Worm (Caenorhabditis elegans): ENCODE measurements around the gene ampd-1.

ampd-1 gene

DNA sequence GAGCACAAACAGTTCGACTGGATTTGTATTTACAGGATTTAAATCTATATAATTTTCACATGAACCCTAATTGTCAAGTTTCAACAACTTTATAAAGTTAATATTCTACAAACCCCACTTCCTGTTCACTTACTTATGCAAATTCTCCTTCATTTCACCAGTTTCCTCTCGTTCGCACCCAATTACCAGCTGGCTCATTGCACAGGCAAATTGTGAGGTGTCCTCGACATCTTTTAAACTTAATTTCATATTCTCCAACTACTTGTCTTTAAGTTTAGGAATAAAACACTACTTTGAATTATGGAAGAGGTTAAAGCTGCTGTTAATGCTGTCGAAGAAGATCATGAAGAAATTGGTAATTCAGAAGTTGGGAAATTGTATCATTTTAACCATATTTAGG, 30.7 kb upstream of the ampd-1 start, which contains the start of gene C27D6.1:
Gene C27D6.1 (plus strand): TSS at position 301 of the 400 bp plus-strand sequence.
- TF ChIP-seq klf-2 (GFP tag; conservative IDR thresholded peaks at IDR 0.05): no peak
- TF ChIP-seq ztf-29 (GFP tag; IDR thresholded peaks at IDR 0.05): no peak
- no peak for TF ChIP-seq flt-1 (GFP tag; IDR thresholded peaks at IDR 0.05)
- TF ChIP-seq ztf-23 (GFP tag; IDR thresholded peaks at IDR 0.05): no peak
- no peak for TF ChIP-seq tab-1 (GFP tag; IDR thresholded peaks at IDR 0.05)
- TF ChIP-seq T22C8.4 (GFP tag; IDR thresholded peaks at IDR 0.05): no peak
- no peak for TF ChIP-seq ref-1 (GFP tag; conservative IDR thresholded peaks at IDR 0.05)
- TF ChIP-seq med-1 (GFP tag; optimal IDR thresholded peaks at IDR 0.05; ENCODE audit: insufficient read depth): no peak
- TF ChIP-seq cog-1 (tag; optimal IDR thresholded peaks at IDR 0.05): no peak

DNA sequence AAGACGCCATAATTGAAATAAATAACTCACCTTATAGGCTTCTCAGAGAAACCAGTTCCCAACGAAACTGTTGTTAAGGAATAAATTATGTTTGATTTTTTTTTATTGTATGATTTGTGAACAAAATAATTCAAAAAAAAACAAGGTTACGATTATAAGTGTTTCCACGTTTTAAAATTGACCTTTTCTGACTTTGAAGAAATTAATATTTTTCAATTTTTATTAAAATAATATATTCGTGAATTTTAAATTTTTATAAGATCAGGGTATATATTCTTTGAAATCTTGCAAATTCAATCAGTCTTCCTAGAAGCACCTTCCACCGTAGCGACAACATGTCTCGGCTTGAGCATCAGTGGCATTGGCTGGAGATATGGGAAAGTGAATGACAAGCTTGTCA, 28.8 kb upstream of the ampd-1 start, which contains the start of gene C27D6.3:
Gene C27D6.3 (minus strand): TSS at position 101 of the 400 bp plus-strand sequence.
- TF ChIP-seq tab-1 (GFP tag; IDR thresholded peaks at IDR 0.05): no peak
- TF ChIP-seq ztf-23 (GFP tag; IDR thresholded peaks at IDR 0.05): no peak
- TF ChIP-seq ztf-29 (GFP tag; IDR thresholded peaks at IDR 0.05): no peak
- no peak for TF ChIP-seq klf-2 (GFP tag; conservative IDR thresholded peaks at IDR 0.05)
- no peak for TF ChIP-seq med-1 (GFP tag; optimal IDR thresholded peaks at IDR 0.05; ENCODE audit: insufficient read depth)
- TF ChIP-seq cog-1 (tag; optimal IDR thresholded peaks at IDR 0.05): no peak
- no peak for TF ChIP-seq T22C8.4 (GFP tag; IDR thresholded peaks at IDR 0.05)
- no peak for TF ChIP-seq ref-1 (GFP tag; conservative IDR thresholded peaks at IDR 0.05)
- TF ChIP-seq flt-1 (GFP tag; IDR thresholded peaks at IDR 0.05): no peak

DNA sequence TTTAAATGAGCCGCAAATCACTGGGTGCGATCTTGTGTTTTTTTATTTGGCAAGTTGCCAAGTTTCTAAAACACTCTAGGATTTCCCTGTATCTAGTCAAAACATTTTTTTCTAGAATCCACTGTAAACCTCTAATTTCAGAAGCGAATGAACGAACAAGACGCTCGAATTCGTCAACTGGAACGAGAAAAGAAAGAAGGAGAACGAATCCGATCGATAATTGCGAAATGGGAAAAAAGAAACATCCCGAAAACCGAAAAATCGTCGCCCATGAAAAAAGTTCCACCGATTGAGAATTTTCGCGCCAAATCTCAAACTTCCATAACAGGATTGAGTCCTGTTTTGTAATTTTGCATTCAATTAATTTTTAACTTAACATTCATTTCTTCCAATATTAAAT, 26.2 kb upstream of the ampd-1 start:
- TF ChIP-seq klf-2 (GFP tag; conservative IDR thresholded peaks at IDR 0.05): no peak
- TF ChIP-seq cog-1 (tag; optimal IDR thresholded peaks at IDR 0.05): no peak
- no peak for TF ChIP-seq ztf-29 (GFP tag; IDR thresholded peaks at IDR 0.05)
- no peak for TF ChIP-seq ztf-23 (GFP tag; IDR thresholded peaks at IDR 0.05)
- TF ChIP-seq flt-1 (GFP tag; IDR thresholded peaks at IDR 0.05): no peak
- no peak for TF ChIP-seq tab-1 (GFP tag; IDR thresholded peaks at IDR 0.05)
- TF ChIP-seq T22C8.4 (GFP tag; IDR thresholded peaks at IDR 0.05): no peak
- TF ChIP-seq med-1 (GFP tag; optimal IDR thresholded peaks at IDR 0.05; ENCODE audit: insufficient read depth): no peak
- no peak for TF ChIP-seq ref-1 (GFP tag; conservative IDR thresholded peaks at IDR 0.05)

DNA sequence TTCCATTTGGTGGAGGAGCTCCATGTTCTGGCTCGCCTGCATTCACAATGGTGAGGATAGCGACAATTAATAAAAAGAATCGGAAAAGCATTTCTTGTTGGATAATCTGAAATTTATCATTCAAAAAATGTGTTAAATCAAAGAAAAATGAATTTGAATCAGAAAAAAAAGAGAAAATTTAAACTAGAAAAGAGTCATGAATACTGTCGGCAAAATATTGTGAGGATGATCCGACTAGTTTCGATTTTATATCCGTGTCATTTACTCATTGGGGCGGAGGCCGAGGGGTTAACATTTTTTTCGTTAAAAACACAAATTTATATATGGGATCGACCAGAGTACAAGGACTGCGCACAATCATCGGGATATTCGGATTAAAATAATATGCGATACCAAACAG, 25.2 kb upstream of the ampd-1 start, which contains the start of gene C27D6.12:
Gene C27D6.12 (minus strand): TSS at position 101 of the 400 bp plus-strand sequence.
- TF ChIP-seq tab-1 (GFP tag; IDR thresholded peaks at IDR 0.05): no peak
- TF ChIP-seq ref-1 (GFP tag; conservative IDR thresholded peaks at IDR 0.05): no peak
- TF ChIP-seq flt-1 (GFP tag; IDR thresholded peaks at IDR 0.05): no peak

DNA sequence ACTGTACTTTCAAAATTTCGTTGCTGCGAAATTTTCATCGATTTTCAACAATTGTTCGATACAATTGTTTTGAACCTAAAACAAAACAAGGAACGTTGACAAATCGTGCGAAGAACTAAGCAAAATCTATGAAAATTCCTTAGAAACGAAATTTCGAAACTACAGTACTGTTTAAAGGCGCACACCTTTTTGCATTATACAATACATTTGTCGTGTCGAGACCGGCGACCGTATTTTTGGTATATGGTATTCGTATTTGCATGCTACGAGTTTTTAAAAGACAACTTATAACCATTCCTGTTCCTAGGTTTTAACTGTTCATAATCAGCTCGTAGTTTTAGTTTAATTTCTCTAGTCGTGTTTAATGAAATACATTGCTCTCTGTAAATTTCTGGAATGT, 24.5 kb upstream of the ampd-1 start:
- TF ChIP-seq T22C8.4 (GFP tag; IDR thresholded peaks at IDR 0.05) (no peak), ztf-23 (GFP tag; IDR thresholded peaks at IDR 0.05) (no peak), cog-1 (tag; optimal IDR thresholded peaks at IDR 0.05) (no peak), med-1 (GFP tag; optimal IDR thresholded peaks at IDR 0.05; ENCODE audit: insufficient read depth) (no peak), tab-1 (GFP tag; IDR thresholded peaks at IDR 0.05) (no peak), klf-2 (GFP tag; conservative IDR thresholded peaks at IDR 0.05) (no peak), ref-1 (GFP tag; conservative IDR thresholded peaks at IDR 0.05) (no peak), ztf-29 (GFP tag; IDR thresholded peaks at IDR 0.05) (no peak), flt-1 (GFP tag; IDR thresholded peaks at IDR 0.05) (no peak)

DNA sequence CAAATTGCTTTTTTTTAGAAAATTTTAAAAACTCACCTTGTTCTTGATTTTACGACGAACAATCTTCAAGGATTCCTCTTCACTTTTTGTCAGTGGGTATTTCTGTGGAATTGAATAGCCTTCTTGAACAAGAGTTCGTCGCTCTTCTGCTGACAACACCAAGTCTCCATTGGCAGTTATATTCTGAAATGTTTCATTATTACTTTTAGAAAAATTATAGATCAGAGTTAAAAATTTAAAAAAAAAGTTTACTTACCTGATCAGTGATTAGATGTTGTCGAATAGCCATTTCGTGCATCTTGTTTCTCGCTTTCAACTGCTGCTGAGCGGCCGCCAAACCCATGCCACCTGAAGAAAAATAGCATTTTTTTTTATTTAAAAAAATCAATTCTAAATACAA, 22.9 kb upstream of the ampd-1 start:
- TF ChIP-seq med-1 (GFP tag; optimal IDR thresholded peaks at IDR 0.05; ENCODE audit: insufficient read depth): no peak

DNA sequence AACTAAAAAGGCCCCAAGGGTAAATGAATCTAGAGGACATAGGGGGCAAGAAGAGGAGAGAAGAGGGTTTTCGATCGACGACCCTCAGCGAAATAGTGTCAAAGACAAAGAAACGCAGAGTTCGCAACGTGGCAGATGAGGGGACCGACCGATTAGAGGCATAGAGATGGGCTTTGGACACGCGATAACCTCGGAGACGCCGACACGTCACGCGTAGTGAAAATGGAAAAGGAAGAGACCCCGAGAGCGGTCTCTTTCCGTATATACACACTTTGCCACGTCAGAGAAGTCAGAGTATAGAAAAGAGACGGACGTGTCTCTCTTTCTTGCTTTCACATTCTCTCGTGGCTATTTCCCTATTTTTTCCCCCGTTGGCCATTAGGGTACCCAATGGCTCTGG, 21.6 kb upstream of the ampd-1 start:
- TF ChIP-seq cog-1 (tag; optimal IDR thresholded peaks at IDR 0.05) (peak; percentile 53), med-1 (GFP tag; optimal IDR thresholded peaks at IDR 0.05; ENCODE audit: insufficient read depth) (peak; percentile 10), flt-1 (GFP tag; IDR thresholded peaks at IDR 0.05) (peak; percentile 68; the same call in 1 of the 2 replicates), T22C8.4 (GFP tag; IDR thresholded peaks at IDR 0.05) (no peak)

DNA sequence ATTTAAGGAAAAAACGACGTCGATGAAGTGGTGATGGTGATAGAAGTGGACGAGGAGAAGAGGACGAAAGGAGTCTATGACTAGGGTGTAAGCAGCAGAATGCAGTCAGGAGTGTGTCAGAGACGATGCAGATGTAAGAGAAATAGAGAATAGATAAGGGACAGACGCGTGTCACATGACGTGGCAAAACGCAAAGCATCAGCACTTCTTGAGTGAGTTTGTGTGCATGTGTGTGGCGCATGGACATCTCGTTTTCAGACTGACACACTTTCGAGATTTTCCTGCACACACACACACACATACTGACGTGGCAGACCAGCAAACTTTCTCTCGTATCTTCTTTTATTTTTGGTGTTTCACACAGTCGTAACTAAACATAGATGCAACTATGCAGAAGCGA, 20.7 kb upstream of the ampd-1 start:
- TF ChIP-seq klf-2 (GFP tag; conservative IDR thresholded peaks at IDR 0.05) (no peak), ztf-29 (GFP tag; IDR thresholded peaks at IDR 0.05) (no peak), cog-1 (tag; optimal IDR thresholded peaks at IDR 0.05) (no peak), T22C8.4 (GFP tag; IDR thresholded peaks at IDR 0.05) (no peak), tab-1 (GFP tag; IDR thresholded peaks at IDR 0.05) (no peak), flt-1 (GFP tag; IDR thresholded peaks at IDR 0.05) (no peak; the same call in 1 of the 2 replicates), ref-1 (GFP tag; conservative IDR thresholded peaks at IDR 0.05) (no peak), med-1 (GFP tag; optimal IDR thresholded peaks at IDR 0.05; ENCODE audit: insufficient read depth) (no peak), ztf-23 (GFP tag; IDR thresholded peaks at IDR 0.05) (no peak)

DNA sequence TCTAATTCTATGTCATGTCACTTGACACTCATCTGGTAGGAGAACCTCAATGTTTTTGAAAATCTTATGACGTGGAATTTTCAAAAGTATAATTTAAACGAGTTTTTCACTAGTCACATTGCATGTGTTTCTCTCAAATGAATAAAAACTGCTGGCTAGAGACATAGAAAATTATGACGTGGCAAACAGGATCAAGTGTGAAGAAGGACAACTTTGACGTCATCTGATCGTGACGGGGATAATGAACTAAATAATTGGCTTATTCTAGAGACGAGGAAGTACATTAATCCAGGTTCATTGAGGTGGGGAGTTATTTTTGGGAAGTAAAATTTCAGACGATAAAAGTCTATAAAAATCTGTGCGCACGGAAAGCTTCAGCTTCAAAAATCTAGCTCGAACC, 19.9 kb upstream of the ampd-1 start:
- TF ChIP-seq ztf-29 (GFP tag; IDR thresholded peaks at IDR 0.05) (no peak), T22C8.4 (GFP tag; IDR thresholded peaks at IDR 0.05) (no peak), cog-1 (tag; optimal IDR thresholded peaks at IDR 0.05) (no peak)

DNA sequence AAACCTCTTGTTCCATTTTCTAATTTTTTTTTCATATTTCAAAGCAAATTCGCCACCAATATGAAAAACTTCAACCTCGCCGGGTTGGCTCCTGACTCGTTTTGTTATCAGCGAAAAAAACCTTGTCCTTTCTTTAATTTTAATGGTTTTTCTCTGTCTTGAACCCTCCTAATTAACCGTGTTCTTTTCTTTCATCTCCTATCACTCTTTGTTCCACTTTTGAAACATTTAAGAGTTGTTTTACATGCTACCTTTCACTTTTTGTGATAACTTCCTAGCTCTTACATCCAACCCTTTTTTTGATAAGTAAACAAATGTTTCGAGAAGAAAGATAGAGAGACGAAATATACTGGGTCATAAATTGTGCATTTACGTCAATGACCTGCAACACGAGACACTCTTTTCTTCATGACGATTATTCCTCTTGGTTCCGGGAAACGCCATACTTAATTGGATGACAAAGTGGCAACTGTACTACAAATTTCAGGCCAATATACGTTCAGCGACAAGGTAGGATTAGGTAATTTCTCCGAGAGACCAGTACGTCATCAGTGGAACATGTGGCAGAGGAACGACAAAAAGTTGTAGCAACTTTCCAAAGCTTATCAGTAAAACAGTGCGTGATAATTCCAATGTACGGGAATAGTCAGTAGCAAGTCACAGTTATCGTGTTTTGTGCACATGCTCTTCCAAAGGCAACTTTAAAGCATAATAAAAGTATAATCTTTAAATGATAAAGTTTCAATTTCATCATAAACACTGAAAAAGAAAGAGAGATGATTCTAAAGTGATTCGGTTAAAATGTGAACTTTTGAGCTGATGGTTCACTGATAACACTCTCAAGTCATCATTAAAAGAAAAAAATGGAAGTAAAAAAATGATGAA, 18.2 kb upstream of the ampd-1 start:
- TF ChIP-seq cog-1 (tag; optimal IDR thresholded peaks at IDR 0.05) (no peak), ztf-23 (GFP tag; IDR thresholded peaks at IDR 0.05) (no peak), T22C8.4 (GFP tag; IDR thresholded peaks at IDR 0.05) (no peak), ref-1 (GFP tag; conservative IDR thresholded peaks at IDR 0.05) (no peak), klf-2 (GFP tag; conservative IDR thresholded peaks at IDR 0.05) (no peak), ztf-29 (GFP tag; IDR thresholded peaks at IDR 0.05) (no peak), tab-1 (GFP tag; IDR thresholded peaks at IDR 0.05) (no peak), flt-1 (GFP tag; IDR thresholded peaks at IDR 0.05) (no peak), med-1 (GFP tag; optimal IDR thresholded peaks at IDR 0.05; ENCODE audit: insufficient read depth) (no peak)

Measured in whole organism, midembryonic.